Worm (Caenorhabditis elegans) whole organism, late embryonic: ENCODE data around the gene C03B1.6.
A peak's percentile ranks its signal among the peaks of the same experiment; 100 is the strongest.

Experiments used
- C38D4.7 ChIP-seq: fragments of 200-800 bp; sonication (Bioruptor generic); optimal IDR thresholded peaks from 2 replicates; lab custom pipeline; 2018; ENCODE audit warnings: mild to moderate bottlenecking, missing genetic modification characterization, moderate library complexity, missing compliant biosample characterization
- F13H6.1 ChIP-seq: sonication (generic microtip); optimal IDR thresholded peaks from 2 replicates; lab custom pipeline; 2016; ENCODE audit warnings: missing genetic modification characterization, missing compliant biosample characterization
- K09A11.1 ChIP-seq: sonication (generic microtip); optimal IDR thresholded peaks from 2 replicates; lab custom pipeline; 2017; ENCODE audit warnings: antibody characterized with exemption, mild to moderate bottlenecking, missing genetic modification characterization, missing compliant biosample characterization; ENCODE audit not compliant: insufficient read depth
- T23F11.4 ChIP-seq: fragments of 200-800 bp; sonication (Bioruptor generic); optimal IDR thresholded peaks from 2 replicates; lab custom pipeline; 2018; ENCODE audit warnings: mild to moderate bottlenecking, missing genetic modification characterization, missing compliant biosample characterization
- ahr-1 ChIP-seq: sonication (generic microtip); optimal IDR thresholded peaks from 2 replicates; lab custom pipeline; 2016; ENCODE audit warnings: missing genetic modification characterization, missing compliant biosample characterization
- ceh-14 ChIP-seq: sonication (generic microtip); optimal IDR thresholded peaks from 2 replicates; lab custom pipeline; 2016; ENCODE audit warnings: missing genotype, missing genetic modification characterization, missing compliant biosample characterization
- ceh-18 ChIP-seq: sonication (generic microtip); optimal IDR thresholded peaks from 2 replicates; lab custom pipeline; 2016; ENCODE audit warnings: missing genetic modification characterization, missing compliant biosample characterization
- ceh-2 ChIP-seq: sonication (generic microtip); optimal IDR thresholded peaks from 2 replicates; lab custom pipeline; 2016; ENCODE audit warnings: missing genotype, missing genetic modification characterization, missing compliant biosample characterization
- ceh-24 ChIP-seq: sonication (generic microtip); optimal IDR thresholded peaks from 2 replicates; lab custom pipeline; 2016; ENCODE audit warnings: mild to moderate bottlenecking, missing genetic modification characterization, missing compliant biosample characterization
- ceh-30 ChIP-seq: fragments of 150-350 bp; optimal IDR thresholded peaks from 2 replicates; lab custom pipeline; 2014; ENCODE audit warnings: missing biosample characterization, missing genetic modification characterization
- ceh-34 ChIP-seq: sonication (generic microtip); optimal IDR thresholded peaks from 2 replicates; lab custom pipeline; 2016; ENCODE audit warnings: mild to moderate bottlenecking, missing genetic modification characterization, missing compliant biosample characterization
- ceh-45 ChIP-seq: fragments of 200-800 bp; sonication (Bioruptor generic); IDR thresholded peaks from 2 replicates; pipeline ENCODE4 v1.3.6; 2022; ENCODE audit warnings: missing genetic modification reagents, missing genetic modification characterization, missing compliant biosample characterization
- ceh-48 ChIP-seq: sonication (generic microtip); optimal IDR thresholded peaks from 2 replicates; lab custom pipeline; 2016; ENCODE audit warnings: missing genetic modification characterization, inconsistent platforms, missing compliant biosample characterization
- ceh-9 ChIP-seq: sonication (generic microtip); optimal IDR thresholded peaks from 2 replicates; lab custom pipeline; 2016; ENCODE audit warnings: mild to moderate bottlenecking, missing genetic modification characterization, inconsistent platforms, missing compliant biosample characterization
- che-1 ChIP-seq: sonication (generic microtip); optimal IDR thresholded peaks from 2 replicates; lab custom pipeline; 2016; ENCODE audit warnings: mild to moderate bottlenecking, missing genetic modification characterization, missing compliant biosample characterization
- elt-2 ChIP-seq: sonication (generic microtip); optimal IDR thresholded peaks from 2 replicates; lab custom pipeline; 2016; ENCODE audit warnings: missing genetic modification reagents, missing genetic modification characterization, missing compliant biosample characterization
- elt-4 ChIP-seq: sonication (generic microtip); optimal IDR thresholded peaks from 2 replicates; lab custom pipeline; 2016; ENCODE audit warnings: missing genetic modification characterization, missing compliant biosample characterization
- eyg-1 ChIP-seq: sonication (generic microtip); optimal IDR thresholded peaks from 2 replicates; lab custom pipeline; 2016; ENCODE audit warnings: missing genotype, missing genetic modification characterization, missing compliant biosample characterization
- fax-1 ChIP-seq: sonication (generic microtip); optimal IDR thresholded peaks from 2 replicates; lab custom pipeline; 2016; ENCODE audit warnings: missing genotype, missing genetic modification characterization, missing compliant biosample characterization
- fkh-10 ChIP-seq: fragments of 150-350 bp; optimal IDR thresholded peaks from 2 replicates; lab custom pipeline; 2014; ENCODE audit warnings: missing biosample characterization, missing genetic modification reagents, missing genetic modification characterization
- gmeb-2 ChIP-seq: sonication (generic microtip); optimal IDR thresholded peaks from 2 replicates; lab custom pipeline; 2016; ENCODE audit warnings: missing genetic modification characterization, inconsistent platforms, missing compliant biosample characterization
- hlh-13 ChIP-seq: fragments of 200-800 bp; sonication (Bioruptor generic); optimal IDR thresholded peaks from 2 replicates; lab custom pipeline; 2018; ENCODE audit warnings: mild to moderate bottlenecking, missing genetic modification characterization, missing compliant biosample characterization
- hlh-30 ChIP-seq: sonication (generic microtip); optimal IDR thresholded peaks from 2 replicates; lab custom pipeline; 2017; ENCODE audit warnings: antibody characterized with exemption, missing genetic modification characterization, missing compliant biosample characterization; ENCODE audit not compliant: insufficient read depth
- hlh-8 ChIP-seq: sonication (generic microtip); optimal IDR thresholded peaks from 2 replicates; lab custom pipeline; 2016; ENCODE audit warnings: missing genotype, missing genetic modification characterization, missing compliant biosample characterization
- lim-6 ChIP-seq: sonication (generic microtip); optimal IDR thresholded peaks from 2 replicates; lab custom pipeline; 2016; ENCODE audit warnings: missing genetic modification characterization, missing compliant biosample characterization
- madf-2 ChIP-seq: sonication (generic microtip); optimal IDR thresholded peaks from 2 replicates; lab custom pipeline; 2017; ENCODE audit warnings: missing genetic modification characterization, missing compliant biosample characterization
- mec-3 ChIP-seq: sonication (generic microtip); optimal IDR thresholded peaks from 2 replicates; lab custom pipeline; 2016; ENCODE audit warnings: borderline replicate concordance, missing genetic modification characterization, missing compliant biosample characterization
- nfya-1 ChIP-seq: sonication (generic microtip); optimal IDR thresholded peaks from 2 replicates; lab custom pipeline; 2017; ENCODE audit warnings: missing genetic modification characterization, mild to moderate bottlenecking, missing compliant biosample characterization, antibody characterized with exemption, moderate library complexity
- npax-4 ChIP-seq: sonication (generic microtip); optimal IDR thresholded peaks from 2 replicates; lab custom pipeline; 2016; ENCODE audit warnings: missing genetic modification characterization, missing compliant biosample characterization
- odd-2 ChIP-seq: sonication (generic microtip); optimal IDR thresholded peaks from 2 replicates; lab custom pipeline; 2017; ENCODE audit warnings: antibody characterized with exemption, mild to moderate bottlenecking, missing genetic modification characterization, missing compliant biosample characterization
- pag-3 ChIP-seq: sonication (generic microtip); optimal IDR thresholded peaks from 2 replicates; lab custom pipeline; 2016; ENCODE audit warnings: missing compliant biosample characterization, missing genetic modification characterization, borderline replicate concordance
- pat-9 ChIP-seq: fragments of 200-800 bp; sonication (Bioruptor generic); optimal IDR thresholded peaks from 2 replicates; lab custom pipeline; 2018; ENCODE audit warnings: mild to moderate bottlenecking, missing genetic modification characterization, moderate library complexity, missing compliant biosample characterization
- pha-4 ChIP-seq: fragments of 150-350 bp; optimal IDR thresholded peaks from 2 replicates; lab custom pipeline; 2018; ENCODE audit warnings: missing biosample characterization, missing genetic modification reagents, missing genetic modification characterization
- pqm-1 ChIP-seq: sonication (generic microtip); optimal IDR thresholded peaks from 2 replicates; lab custom pipeline; 2016; ENCODE audit warnings: missing genetic modification characterization, missing compliant biosample characterization
- rnt-1 ChIP-seq: sonication (generic microtip); optimal IDR thresholded peaks from 2 replicates; lab custom pipeline; 2016; ENCODE audit warnings: missing genetic modification characterization, missing compliant biosample characterization
- sdc-2 ChIP-seq: sonication (generic microtip); optimal IDR thresholded peaks from 2 replicates; lab custom pipeline; 2016; ENCODE audit warnings: missing genotype, missing genetic modification characterization, missing compliant biosample characterization
- sox-2 ChIP-seq: fragments of 200-800 bp; sonication (Bioruptor generic); IDR thresholded peaks from 2 replicates; pipeline ENCODE4 v1.3.6; 2022; ENCODE audit warnings: missing genetic modification reagents, missing genetic modification characterization, missing compliant biosample characterization
- sox-4 ChIP-seq: sonication (generic microtip); optimal IDR thresholded peaks from 2 replicates; lab custom pipeline; 2017; ENCODE audit warnings: mild to moderate bottlenecking, missing genetic modification characterization, inconsistent platforms, missing compliant biosample characterization
- tbx-7 ChIP-seq: sonication (generic microtip); optimal IDR thresholded peaks from 2 replicates; lab custom pipeline; 2016; ENCODE audit warnings: missing genotype, missing genetic modification characterization, missing compliant biosample characterization
- unc-42 ChIP-seq: sonication (generic microtip); optimal IDR thresholded peaks from 2 replicates; lab custom pipeline; 2016; ENCODE audit warnings: missing genotype, missing genetic modification characterization, missing compliant biosample characterization
- unc-55 ChIP-seq: sonication (generic microtip); optimal IDR thresholded peaks from 2 replicates; lab custom pipeline; 2017; ENCODE audit warnings: missing biosample characterization, missing genetic modification reagents, missing genetic modification characterization

C03B1.6 gene

DNA sequence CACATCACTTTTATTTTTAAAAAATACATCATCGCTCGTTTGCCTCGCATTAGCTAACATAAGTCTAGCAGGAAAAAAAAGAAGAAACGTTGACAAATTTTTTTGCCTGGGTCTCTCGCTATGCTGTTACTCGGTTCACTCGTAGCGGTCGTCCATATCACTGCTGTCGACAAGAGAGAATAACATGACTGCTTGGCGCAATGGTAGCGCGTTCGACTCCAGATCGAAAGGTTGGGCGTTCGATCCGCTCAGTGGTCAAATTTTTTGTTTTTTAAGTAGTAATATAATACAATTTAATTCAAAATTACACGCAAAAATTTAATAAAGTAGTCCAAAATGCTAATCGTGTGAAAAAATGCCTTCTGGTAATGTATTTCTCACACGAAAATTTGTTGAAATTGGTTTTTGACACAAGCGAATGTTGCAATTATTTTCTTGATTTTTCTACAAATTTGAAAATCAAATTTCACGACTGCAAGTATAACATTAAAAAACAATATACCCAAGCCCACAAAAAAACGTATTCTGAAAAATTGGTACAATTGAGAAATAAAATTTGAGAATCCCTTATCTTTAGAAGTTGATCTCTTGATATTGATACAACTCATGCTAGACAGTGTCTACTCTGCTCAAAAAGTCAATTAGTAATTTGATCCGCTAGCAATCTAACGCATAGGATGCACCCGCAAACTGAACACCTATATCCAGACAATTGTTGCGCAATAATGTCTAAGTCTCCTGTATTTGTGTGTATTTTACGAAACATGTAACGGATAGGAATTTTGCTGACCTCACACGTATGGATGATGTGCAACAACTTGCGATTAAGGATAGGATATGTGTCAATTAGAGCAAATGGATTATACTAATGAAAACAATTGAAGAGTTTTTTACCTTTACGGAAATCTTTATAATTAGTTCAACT is 21.3 kb downstream of the C03B1.6 start (continued):
- no peak for TF ChIP-seq hlh-30 (tag; lab: Kevin White, UChicago)
- TF ChIP-seq eyg-1 (tag; lab: Kevin White, UChicago), result peak; percentile 45
- peak; percentile 61 for TF ChIP-seq fax-1 (tag; lab: Kevin White, UChicago)
- peak; percentile 7 for TF ChIP-seq rnt-1 (tag; lab: Kevin White, UChicago)
- TF ChIP-seq sdc-2 (tag; lab: Kevin White, UChicago), result peak; percentile 70
- peak; percentile 80 for TF ChIP-seq che-1
- TF ChIP-seq K09A11.1, result no peak
- peak; percentile 51 for TF ChIP-seq ceh-24 (tag; lab: Kevin White, UChicago)
- TF ChIP-seq ceh-9 (tag; lab: Kevin White, UChicago), result peak; percentile 42
- TF ChIP-seq gmeb-2 (tag; lab: Kevin White, UChicago), result peak; percentile 77
- TF ChIP-seq elt-2 (tag; lab: Kevin White, UChicago), result peak; percentile 84
- no peak for TF ChIP-seq pag-3 (tag; lab: Kevin White, UChicago)
- TF ChIP-seq ceh-2 (tag; lab: Kevin White, UChicago), result peak; percentile 38
- TF ChIP-seq ceh-18 (tag; lab: Kevin White, UChicago), result peak; percentile 5
- TF ChIP-seq F13H6.1, result peak; percentile 17
- TF ChIP-seq C38D4.7 (GFP tag; lab: Kevin White, UChicago), result peak; percentile 65
- no peak for TF ChIP-seq unc-55 (GFP tag; lab: Kevin White, UChicago)
- peak; percentile 68 for TF ChIP-seq sox-2 (GFP tag; lab: Robert Waterston, UW)
- TF ChIP-seq, all 69 proteins: peak for 48

DNA sequence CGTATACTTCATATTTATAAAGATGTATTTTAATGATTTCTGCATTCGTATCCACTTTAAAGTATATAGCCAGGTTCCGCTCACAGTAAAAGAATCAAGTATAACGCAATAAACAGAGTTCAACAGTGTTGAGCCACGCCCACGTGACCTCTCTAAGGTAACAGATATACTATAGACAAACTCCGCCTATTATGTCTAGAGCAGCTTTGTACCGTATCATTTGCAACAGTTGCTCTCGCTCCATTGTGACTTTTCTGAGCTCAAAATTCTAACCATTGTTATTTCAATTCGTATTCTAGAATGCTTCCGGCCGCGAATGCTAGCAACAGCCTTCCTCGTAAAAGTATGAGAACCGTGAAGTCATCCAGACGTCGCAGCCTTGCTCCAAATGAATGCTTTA is 23.2 kb downstream of the C03B1.6 start, which contains the start of gene C03B1.17:
Gene C03B1.17, plus strand, starts transcription at position 301 of the 400 bp plus-strand sequence.
- no peak for TF ChIP-seq madf-2 (tag; lab: Kevin White, UChicago)

DNA sequence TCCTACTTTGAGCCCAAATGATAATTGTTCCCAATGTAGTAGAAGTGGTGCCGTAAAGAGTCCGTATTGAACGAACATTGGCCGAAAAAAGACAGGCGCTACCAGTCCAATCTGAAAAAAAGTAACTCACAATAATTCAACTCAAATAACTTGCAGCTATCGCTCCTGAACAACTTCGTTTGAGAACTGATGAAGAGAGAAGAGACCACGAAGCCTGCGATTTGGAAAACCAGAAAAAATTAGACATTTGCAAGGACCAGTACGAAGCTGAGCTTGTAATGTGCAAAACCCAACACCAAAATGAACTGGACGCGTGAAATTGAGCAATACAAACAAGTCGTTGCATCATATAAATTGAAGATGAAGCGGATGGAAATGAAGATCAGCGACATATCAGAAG is 24.3 kb downstream of the C03B1.6 start, which contains the start of gene C03B1.1:
Gene C03B1.1, plus strand, starts transcription at position 301 of the 400 bp plus-strand sequence.
- TF ChIP-seq ceh-34 (tag; lab: Kevin White, UChicago) (no peak), sdc-2 (tag; lab: Kevin White, UChicago) (no peak), sox-4 (tag; lab: Kevin White, UChicago) (no peak), tbx-7 (no peak), fkh-10 (GFP tag; lab: Kevin White, UChicago) (no peak), unc-55 (GFP tag; lab: Kevin White, UChicago) (no peak), fax-1 (tag; lab: Kevin White, UChicago) (no peak), ceh-45 (GFP tag; lab: Robert Waterston, UW) (no peak), hlh-8 (tag; lab: Kevin White, UChicago) (no peak), ceh-30 (tag; lab: Kevin White, UChicago) (no peak), ceh-48 (no peak), pat-9 (tag; lab: Kevin White, UChicago) (no peak), ceh-14 (tag; lab: Kevin White, UChicago) (no peak)

DNA sequence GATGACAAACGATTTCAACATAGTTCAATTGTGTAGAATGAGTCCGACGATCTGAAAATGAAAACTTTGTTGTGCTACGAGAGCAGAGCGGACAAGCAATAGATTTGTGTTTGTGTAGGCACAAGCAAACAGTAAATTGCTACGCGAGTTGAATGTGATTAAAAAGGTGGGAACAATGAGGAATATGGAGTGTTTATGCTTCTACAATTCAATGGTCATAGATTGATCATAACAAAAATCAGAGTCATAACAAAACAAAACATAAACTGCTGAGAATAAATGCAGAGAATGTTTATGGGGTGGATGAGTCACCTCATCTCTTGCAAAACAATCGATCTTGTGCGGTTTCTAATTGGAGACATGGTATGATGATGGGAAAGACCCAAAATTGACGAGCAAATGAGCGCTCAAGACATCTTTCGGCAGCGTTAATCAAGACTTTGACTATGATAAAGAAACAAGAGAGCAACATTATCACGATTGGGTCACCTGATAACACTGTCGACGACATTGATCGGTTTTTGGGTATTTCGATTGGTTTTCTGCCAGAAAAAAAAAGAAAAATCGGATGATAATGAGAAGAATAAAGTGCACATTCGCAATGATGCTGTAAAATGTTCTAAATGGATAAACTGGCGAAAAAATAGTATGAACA is 27.6 kb downstream of the C03B1.6 start, which contains the start of gene lmp-1:
Gene lmp-1, minus strand, starts transcription at position 51 of the 655 bp plus-strand sequence.
- no peak for TF ChIP-seq eyg-1 (tag; lab: Kevin White, UChicago)
- TF ChIP-seq elt-2 (tag; lab: Kevin White, UChicago), result peak; percentile 58

DNA sequence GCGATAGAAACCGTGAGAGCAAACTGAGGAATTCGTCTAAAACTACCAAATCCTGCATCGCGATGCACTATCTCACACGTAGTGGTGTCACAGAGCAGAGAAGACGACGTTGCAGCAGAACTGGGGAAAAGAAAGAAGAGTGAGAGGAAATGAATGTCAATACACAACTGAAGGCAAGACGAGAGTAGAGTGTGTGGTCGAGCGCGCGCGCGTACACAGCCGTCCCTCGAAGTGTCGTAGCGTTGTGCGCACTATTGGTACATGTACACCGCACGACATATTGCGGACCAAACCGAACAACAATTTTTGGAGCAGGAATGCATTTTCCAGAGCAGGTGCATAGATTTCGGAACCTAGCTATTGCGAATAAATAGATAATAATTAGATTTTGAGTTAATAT is 28.2 kb downstream of the C03B1.6 start:
- TF ChIP-seq mec-3, result no peak
- no peak for TF ChIP-seq hlh-13 (GFP tag; lab: Kevin White, UChicago)
- TF ChIP-seq ahr-1 (tag; lab: Kevin White, UChicago), result no peak
- TF ChIP-seq C38D4.7 (GFP tag; lab: Kevin White, UChicago), result no peak
- peak; percentile 62 for TF ChIP-seq unc-42 (tag; lab: Kevin White, UChicago)
- TF ChIP-seq pha-4 (tag; lab: Kevin White, UChicago), result no peak
- peak; percentile 28 for TF ChIP-seq rnt-1 (tag; lab: Kevin White, UChicago)
- TF ChIP-seq lim-6 (tag; lab: Kevin White, UChicago), result no peak
- TF ChIP-seq nfya-1 (tag; lab: Kevin White, UChicago), result peak; percentile 65
- no peak for TF ChIP-seq T23F11.4 (GFP tag; lab: Kevin White, UChicago)
- no peak for TF ChIP-seq elt-4 (tag; lab: Kevin White, UChicago)
- TF ChIP-seq sox-4 (tag; lab: Kevin White, UChicago), result no peak
- TF ChIP-seq npax-4, result no peak
- no peak for TF ChIP-seq odd-2 (tag; lab: Kevin White, UChicago)
- no peak for TF ChIP-seq pqm-1 (tag; lab: Kevin White, UChicago)
